Fruit fly (Drosophila melanogaster) whole organism, embryonic: ENCODE measurements around the gene CG31928.
A peak's percentile ranks its signal among the peaks of the same experiment; 100 is the strongest.

Source experiments
- Atf-2 ChIP-seq: fragments of 200-800 bp; sonication (Bioruptor generic); optimal IDR thresholded peaks from 2 replicates; lab custom pipeline; 2016; ENCODE audit warnings: missing biosample characterization, missing genetic modification characterization
- CG1024 ChIP-seq: fragments of 200-800 bp; sonication (Bioruptor generic); IDR thresholded peaks from 2 replicates; pipeline ENCODE4 v1.3.6; 2022; ENCODE audit warnings: missing biosample characterization, missing genetic modification characterization
- CG10431 ChIP-seq: fragments of 200-800 bp; sonication (Bioruptor generic); optimal IDR thresholded peaks from 3 replicates; lab custom pipeline; 2018; ENCODE audit warnings: missing biosample characterization, mild to moderate bottlenecking, missing genetic modification characterization
- CG11456 ChIP-seq: fragments of 200-800 bp; sonication (Bioruptor generic); IDR thresholded peaks from 3 replicates; pipeline ENCODE4 v1.3.6; 2022; ENCODE audit warnings: missing biosample characterization, missing genetic modification characterization
- CG12219 ChIP-seq: fragments of 200-800 bp; sonication (Bioruptor generic); optimal IDR thresholded peaks from 3 replicates; lab custom pipeline; 2018; ENCODE audit warnings: missing biosample characterization, mild to moderate bottlenecking, missing genetic modification characterization
- CG13123 ChIP-seq: fragments of 200-800 bp; sonication (Bioruptor generic); optimal IDR thresholded peaks from 2 replicates; lab custom pipeline; 2016; ENCODE audit warnings: missing biosample characterization, missing genetic modification characterization
- CG15696 ChIP-seq: fragments of 200-800 bp; sonication (Bioruptor generic); optimal IDR thresholded peaks from 2 replicates; lab custom pipeline; 2019; ENCODE audit warnings: missing biosample characterization, mild to moderate bottlenecking, missing genetic modification characterization, moderate library complexity
- CG1603 ChIP-seq: fragments of 200-800 bp; sonication (Bioruptor generic); optimal IDR thresholded peaks from 2 replicates; lab custom pipeline; 2019; ENCODE audit warnings: missing biosample characterization, mild to moderate bottlenecking, missing genetic modification characterization, moderate library complexity
- CG17359 ChIP-seq: fragments of 200-800 bp; sonication (Bioruptor generic); optimal IDR thresholded peaks from 3 replicates; lab custom pipeline; 2018; ENCODE audit warnings: missing biosample characterization, mild to moderate bottlenecking, missing genetic modification characterization, moderate library complexity
- CG1832 ChIP-seq: fragments of 200-800 bp; sonication (Bioruptor generic); optimal IDR thresholded peaks from 2 replicates; lab custom pipeline; 2017; ENCODE audit warnings: missing biosample characterization, mild to moderate bottlenecking, missing genetic modification characterization, inconsistent platforms
- CG18476 ChIP-seq: fragments of 200-800 bp; sonication (Bioruptor generic); optimal IDR thresholded peaks from 2 replicates; lab custom pipeline; 2016; ENCODE audit warnings: missing biosample characterization, mild to moderate bottlenecking, missing genetic modification characterization
- CG3726 ChIP-seq: fragments of 200-800 bp; sonication (Bioruptor generic); IDR thresholded peaks from 3 replicates; pipeline ENCODE4, ENCODE4 v1.3.6; 2022; ENCODE audit warnings: missing biosample characterization, missing genetic modification characterization
- CG3838 ChIP-seq: fragments of 200-800 bp; sonication (Bioruptor generic); optimal IDR thresholded peaks from 3 replicates; lab custom pipeline; 2016; ENCODE audit warnings: missing biosample characterization, missing genetic modification characterization
- CG42726 ChIP-seq: fragments of 200-800 bp; sonication (Bioruptor generic); IDR thresholded peaks from 2 replicates; pipeline ENCODE4 v1.3.6; 2022; ENCODE audit warnings: missing biosample characterization, missing genetic modification characterization; ENCODE audit not compliant: partially characterized antibody
- CG4730 ChIP-seq: fragments of 200-800 bp; sonication (Bioruptor generic); IDR thresholded peaks from 2 replicates; pipeline ENCODE4 v1.3.6; 2022; ENCODE audit warnings: missing biosample characterization, missing genetic modification characterization
- CG6813 ChIP-seq: fragments of 200-800 bp; sonication (Bioruptor generic); optimal IDR thresholded peaks from 2 replicates; lab custom pipeline; 2017; ENCODE audit warnings: missing biosample characterization, missing genetic modification characterization, mild to moderate bottlenecking, moderate library complexity, missing genetic modification reagents
- CG6854 ChIP-seq: fragments of 200-800 bp; sonication (Bioruptor generic); optimal IDR thresholded peaks from 3 replicates; lab custom pipeline; 2017; ENCODE audit warnings: missing biosample characterization, mild to moderate bottlenecking, missing genetic modification characterization
- CG7786 ChIP-seq: fragments of 200-800 bp; sonication (Bioruptor generic); optimal IDR thresholded peaks from 2 replicates; lab custom pipeline; 2016; ENCODE audit warnings: missing biosample characterization, missing genetic modification characterization
- CG8924 ChIP-seq: fragments of 200-800 bp; optimal IDR thresholded peaks from 3 replicates; lab custom pipeline; 2019; ENCODE audit warnings: missing biosample characterization, mild to moderate bottlenecking, missing genetic modification characterization, moderate library complexity
- CG9215 ChIP-seq: fragments of 200-800 bp; sonication (Bioruptor generic); IDR thresholded peaks from 2 replicates; pipeline ENCODE4 v1.3.6; 2022; ENCODE audit warnings: missing biosample characterization, missing genetic modification characterization
- CoRest ChIP-seq: fragments of 200-800 bp; sonication (Bioruptor generic); optimal IDR thresholded peaks from 3 replicates; lab custom pipeline; 2018; ENCODE audit warnings: missing biosample characterization, mild to moderate bottlenecking, missing genetic modification characterization, moderate library complexity
- D19B ChIP-seq: fragments of 200-800 bp; sonication (Bioruptor generic); optimal IDR thresholded peaks from 2 replicates; lab custom pipeline; 2017; ENCODE audit warnings: missing biosample characterization, mild to moderate bottlenecking, missing genetic modification characterization
- Dip3 ChIP-seq: fragments of 200-800 bp; sonication (Bioruptor generic); optimal IDR thresholded peaks from 3 replicates; lab custom pipeline; 2016; ENCODE audit warnings: missing biosample characterization, missing genetic modification characterization
- Elba2 ChIP-seq: fragments of 200-800 bp; sonication (Bioruptor generic); optimal IDR thresholded peaks from 3 replicates; lab custom pipeline; 2016; ENCODE audit warnings: missing biosample characterization, missing genetic modification characterization
- HLHmδ ChIP-seq: fragments of 200-800 bp; sonication (Bioruptor generic); optimal IDR thresholded peaks from 2 replicates; lab custom pipeline; 2018; ENCODE audit warnings: missing biosample characterization, mild to moderate bottlenecking, missing genetic modification characterization, moderate library complexity
- MBD-R2 ChIP-seq: fragments of 200-800 bp; sonication (Bioruptor generic); IDR thresholded peaks from 2 replicates; pipeline ENCODE4 v1.3.6; 2022; ENCODE audit warnings: missing biosample characterization, missing genetic modification characterization
- Pdp1 ChIP-seq, 2 experiments: fragments of 200-800 bp; sonication (Bioruptor generic); optimal IDR thresholded peaks; 3 replicates each; lab custom pipeline; 2016; ENCODE audit warnings: missing biosample characterization in 2 of 2, missing genetic modification characterization in 2 of 2, mild to moderate bottlenecking in 1 of 2, moderate library complexity in 1 of 2
- Sox102F ChIP-seq: fragments of 200-800 bp; sonication (Bioruptor generic); optimal IDR thresholded peaks from 2 replicates; lab custom pipeline; 2018; ENCODE audit warnings: missing biosample characterization, mild to moderate bottlenecking, missing genetic modification characterization, moderate library complexity
- ap ChIP-seq: fragments of 200-800 bp; sonication (Bioruptor generic); IDR thresholded peaks from 2 replicates; pipeline ENCODE4 v1.3.6; 2022; ENCODE audit warnings: missing biosample characterization, missing genetic modification characterization
- az2 ChIP-seq: fragments of 200-800 bp; sonication (Bioruptor generic); optimal IDR thresholded peaks from 3 replicates; lab custom pipeline; 2016; ENCODE audit warnings: missing biosample characterization, missing genetic modification characterization
- bbx ChIP-seq: fragments of 200-800 bp; sonication (Bioruptor generic); IDR thresholded peaks from 2 replicates; pipeline ENCODE4 v1.3.6; 2022; ENCODE audit warnings: missing biosample characterization, missing genetic modification characterization; ENCODE audit not compliant: partially characterized antibody
- caup ChIP-seq: fragments of 200-800 bp; sonication (Bioruptor generic); optimal IDR thresholded peaks from 3 replicates; lab custom pipeline; 2017; ENCODE audit warnings: missing biosample characterization, mild to moderate bottlenecking, missing genetic modification characterization, moderate library complexity; ENCODE audit not compliant: severe bottlenecking
- chm ChIP-seq: fragments of 200-800 bp; sonication (Bioruptor generic); IDR thresholded peaks from 2 replicates; pipeline ENCODE4 v1.3.6; 2022; ENCODE audit warnings: missing biosample characterization, missing genetic modification characterization
- cwo ChIP-seq: fragments of 200-800 bp; sonication (Bioruptor generic); optimal IDR thresholded peaks from 3 replicates; lab custom pipeline; 2017; ENCODE audit warnings: missing biosample characterization, missing genetic modification characterization, mild to moderate bottlenecking, moderate library complexity, missing genetic modification reagents
- dm ChIP-seq: fragments of 200-800 bp; sonication (Bioruptor generic); optimal IDR thresholded peaks from 3 replicates; lab custom pipeline; 2016; ENCODE audit warnings: missing biosample characterization, missing genetic modification characterization
- exex ChIP-seq: fragments of 200-800 bp; sonication (Bioruptor generic); optimal IDR thresholded peaks from 4 replicates; lab custom pipeline; 2018; ENCODE audit warnings: missing biosample characterization, mild to moderate bottlenecking, missing genetic modification characterization, moderate library complexity
- fu2 ChIP-seq: fragments of 200-800 bp; sonication (Bioruptor generic); optimal IDR thresholded peaks from 2 replicates; lab custom pipeline; 2016; ENCODE audit warnings: missing biosample characterization, missing genetic modification characterization
- grn ChIP-seq: fragments of 200-800 bp; sonication (Bioruptor generic); optimal IDR thresholded peaks from 3 replicates; lab custom pipeline; 2017; ENCODE audit warnings: missing biosample characterization, missing genetic modification characterization
- hkb ChIP-seq, 2 experiments: fragments of 200-800 bp in 1 of 2; fragments of >200 bp in 1 of 2; sonication (Bioruptor generic) in 1 of 2; IDR thresholded peaks in 1 of 2; optimal IDR thresholded peaks in 1 of 2; 2 replicates each; pipeline versions ENCODE4 v1.3.6 to Lab custom; 2017 to 2022; ENCODE audit warnings: missing biosample characterization in 1 of 2, missing genetic modification characterization in 1 of 2
- jigr1 ChIP-seq: fragments of 200-800 bp; sonication (Bioruptor generic); IDR thresholded peaks from 3 replicates; pipeline ENCODE4 v1.3.6; 2022; ENCODE audit warnings: missing biosample characterization, missing genetic modification characterization
- ken ChIP-seq: fragments of 200-800 bp; sonication (Bioruptor generic); IDR thresholded peaks from 3 replicates; pipeline ENCODE4 v1.3.6; 2022; ENCODE audit warnings: missing biosample characterization, missing genetic modification characterization
- klu ChIP-seq: fragments of 200-800 bp; sonication (Bioruptor generic); IDR thresholded peaks from 2 replicates; pipeline ENCODE4 v1.3.6; 2022; ENCODE audit warnings: missing biosample characterization, missing genetic modification characterization
- phol ChIP-seq: fragments of 200-800 bp; sonication (Bioruptor generic); optimal IDR thresholded peaks from 3 replicates; lab custom pipeline; 2018; ENCODE audit warnings: missing biosample characterization, mild to moderate bottlenecking, missing genetic modification characterization, moderate library complexity
- pzg ChIP-seq: fragments of 200-800 bp; sonication (Bioruptor generic); optimal IDR thresholded peaks from 3 replicates; lab custom pipeline; 2018; ENCODE audit warnings: missing biosample characterization, mild to moderate bottlenecking, missing genetic modification characterization, moderate library complexity
- rib ChIP-seq: fragments of 200-800 bp; sonication (Bioruptor generic); IDR thresholded peaks from 2 replicates; pipeline ENCODE4 v1.3.6; 2022; ENCODE audit warnings: missing biosample characterization, missing genetic modification characterization
- run ChIP-seq: fragments of 200-800 bp; sonication (Bioruptor generic); optimal IDR thresholded peaks from 3 replicates; lab custom pipeline; 2018; ENCODE audit warnings: missing biosample characterization, mild to moderate bottlenecking, missing genetic modification characterization
- trem ChIP-seq: fragments of 200-800 bp; optimal IDR thresholded peaks from 3 replicates; lab custom pipeline; 2019; ENCODE audit warnings: missing biosample characterization, mild to moderate bottlenecking, missing genetic modification characterization, moderate library complexity
- trh ChIP-seq: fragments of 200-800 bp; sonication (Bioruptor generic); optimal IDR thresholded peaks from 2 replicates; lab custom pipeline; 2016; ENCODE audit warnings: missing biosample characterization, missing genetic modification characterization
- unpg ChIP-seq: fragments of 200-800 bp; sonication (Bioruptor generic); optimal IDR thresholded peaks from 3 replicates; lab custom pipeline; 2018; ENCODE audit warnings: missing biosample characterization, mild to moderate bottlenecking, missing genetic modification characterization, moderate library complexity
- zen ChIP-seq: fragments of 200-800 bp; sonication (Bioruptor generic); optimal IDR thresholded peaks from 3 replicates; lab custom pipeline; 2018; ENCODE audit warnings: missing biosample characterization, mild to moderate bottlenecking, missing genetic modification characterization, moderate library complexity

CG31928 gene

dm6 chr2L:1445048-1445447 lies 47.0 kb upstream of the CG31928 start (continued):
- no peak for TF ChIP-seq CG11456 (GFP tag; lab: Robert Waterston, UW)
- TF ChIP-seq CG15696 (tag; lab: Kevin White, UChicago): peak; percentile 54
- 0 out of 2 replicates have a peak, but pooled peaks have one; percentile 7 for TF ChIP-seq CG1024 (GFP tag; lab: Robert Waterston, UW)
- TF ChIP-seq cwo (GFP tag; lab: Kevin White, UChicago): no peak
- TF ChIP-seq pzg: no peak
- no peak for TF ChIP-seq Atf-2 (GFP tag; lab: Kevin White, UChicago)
- TF ChIP-seq chm: 0 out of 2 replicates have a peak, but pooled peaks have one; percentile 41
- TF ChIP-seq run (tag; lab: Kevin White, UChicago): no peak
- TF ChIP-seq CG13123 (GFP tag; lab: Kevin White, UChicago): no peak
- no peak for TF ChIP-seq CG9215 (GFP tag; lab: Robert Waterston, UW)
- no peak for TF ChIP-seq exex
- no peak for TF ChIP-seq Dip3
- no peak for TF ChIP-seq rib
- TF ChIP-seq CG1832 (GFP tag; lab: Kevin White, UChicago): no peak
- TF ChIP-seq CG18476: no peak
- no peak for TF ChIP-seq CG3726 (GFP tag; lab: Robert Waterston, UW)
- TF ChIP-seq CoRest (tag; lab: Kevin White, UChicago): peak; percentile 26
- no peak for TF ChIP-seq hkb (optimal IDR thresholded peaks at IDR 0.05; lab: Kevin White, UChicago)
- TF ChIP-seq hkb (GFP tag; IDR thresholded peaks at IDR 0.05; lab: Robert Waterston, UW): peak; percentile 51
- no peak for TF ChIP-seq caup
- no peak for TF ChIP-seq CG10431 (GFP tag; lab: Kevin White, UChicago)
- TF ChIP-seq CG6854: no peak
- TF ChIP-seq CG4730: no peak
- peak in 1 of 2 experiments; percentile 40 for TF ChIP-seq Pdp1 (GFP tag; optimal IDR thresholded peaks at IDR 0.05; lab: Kevin White, UChicago)
- TF ChIP-seq CG12219 (GFP tag; lab: Kevin White, UChicago): peak; percentile 12
- peak; percentile 25 for TF ChIP-seq phol (tag; lab: Kevin White, UChicago)
- peak; percentile 12 for TF ChIP-seq zen (tag; lab: Kevin White, UChicago)
- no peak for TF ChIP-seq Elba2
- no peak for TF ChIP-seq MBD-R2
- no peak for TF ChIP-seq fu2 (GFP tag; lab: Kevin White, UChicago)
- TF ChIP-seq trh (GFP tag; lab: Kevin White, UChicago): no peak
- TF ChIP-seq D19B (GFP tag; lab: Kevin White, UChicago): no peak
- peak; percentile 35 for TF ChIP-seq Sox102F (GFP tag; lab: Kevin White, UChicago)
- no peak for TF ChIP-seq dm (GFP tag; lab: Kevin White, UChicago)
- peak; percentile 44 for TF ChIP-seq grn (GFP tag; lab: Kevin White, UChicago)
- TF ChIP-seq CG7786 (GFP tag; lab: Kevin White, UChicago): no peak
- TF ChIP-seq CG3838 (GFP tag; lab: Kevin White, UChicago): no peak
- peak; percentile 45 for TF ChIP-seq CG1603 (tag; lab: Kevin White, UChicago)
- TF ChIP-seq CG17359 (tag; lab: Kevin White, UChicago): peak; percentile 61
- TF ChIP-seq ken: peak; percentile 48; the same call in 1 of the 3 replicates
- no peak for TF ChIP-seq CG42726 (GFP tag; lab: Robert Waterston, UW)
- no peak for TF ChIP-seq CG6813
- TF ChIP-seq HLHmδ (GFP tag; lab: Kevin White, UChicago): no peak
- peak; percentile 37 for TF ChIP-seq trem (tag; lab: Kevin White, UChicago)
- TF ChIP-seq CG8924: peak; percentile 30
- TF ChIP-seq ap: no peak
- TF ChIP-seq jigr1 (GFP tag; lab: Robert Waterston, UW): no peak
- TF ChIP-seq az2: no peak
- TF ChIP-seq klu (GFP tag; lab: Robert Waterston, UW): no peak
- no peak; the same call in 1 of the 2 replicates for TF ChIP-seq bbx
- TF ChIP-seq unpg: peak; percentile 22
